Worm (Caenorhabditis elegans) whole organism, midembryonic: ENCODE results near the gene F41G3.10.

Source experiments
- T22C8.4 ChIP-seq: fragments of 200-800 bp; sonication (Bioruptor generic); IDR thresholded peaks from 2 replicates; pipeline ENCODE4 v1.3.6; 2022; ENCODE audit warnings: missing genetic modification characterization, missing compliant biosample characterization
- cog-1 ChIP-seq: sonication (generic microtip); optimal IDR thresholded peaks from 2 replicates; lab custom pipeline; 2016; ENCODE audit warnings: missing genetic modification characterization, missing compliant biosample characterization
- flt-1 ChIP-seq: fragments of 200-800 bp; sonication (Bioruptor generic); IDR thresholded peaks from 2 replicates; pipeline ENCODE4 v1.3.6; 2022; ENCODE audit warnings: missing genetic modification characterization, missing compliant biosample characterization
- klf-2 ChIP-seq: fragments of 200-800 bp; sonication (Bioruptor generic); conservative IDR thresholded peaks from 2 replicates; pipeline ENCODE4 v1.3.6; 2022; ENCODE audit warnings: missing genetic modification reagents, missing genetic modification characterization, missing compliant biosample characterization
- ztf-29 ChIP-seq: fragments of 200-800 bp; sonication (Bioruptor generic); IDR thresholded peaks from 2 replicates; pipeline ENCODE4 v1.3.6; 2022; ENCODE audit warnings: missing genetic modification reagents, missing genetic modification characterization, missing compliant biosample characterization

DNA sequence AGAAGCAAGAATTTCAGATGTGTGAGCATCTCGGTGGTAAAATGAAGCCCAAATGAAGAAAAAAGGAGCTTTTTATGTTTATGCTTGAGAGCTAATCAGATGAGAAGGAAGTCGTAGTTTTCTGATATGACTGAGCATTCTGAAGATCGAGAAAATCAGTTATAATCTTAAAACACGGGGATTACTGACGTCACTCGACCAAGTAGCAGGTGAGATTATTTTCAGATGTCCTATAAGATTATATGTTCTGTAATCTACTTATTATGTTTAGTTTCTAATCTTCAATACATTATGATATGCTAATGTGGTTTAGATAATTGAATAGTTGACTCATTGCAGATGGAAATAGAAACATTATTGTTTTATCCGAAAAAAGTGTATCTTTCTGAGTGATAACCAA is 3.5 kb downstream of the F41G3.10 start, which contains the start of gene ins-14:
- TF ChIP-seq flt-1 (no peak), cog-1 (tag; lab: Kevin White, UChicago) (no peak), ztf-29 (GFP tag; lab: Robert Waterston, UW) (no peak), klf-2 (no peak), T22C8.4 (GFP tag; lab: Robert Waterston, UW) (no peak)
